Worm (Caenorhabditis elegans) whole organism, early embryonic: Measurements from ENCODE around the gene lev-9.

Experiments used
- ama-1 ChIP-seq: fragments of 150-350 bp; optimal IDR thresholded peaks from 2 replicates; lab custom pipeline; 2014
- flt-1 ChIP-seq: fragments of 200-800 bp; sonication (Bioruptor generic); IDR thresholded peaks from 2 replicates; pipeline ENCODE4 v1.3.6; 2022; ENCODE audit warnings: missing genetic modification characterization, missing compliant biosample characterization
- hnd-1 ChIP-seq: sonication (generic microtip); optimal IDR thresholded peaks from 2 replicates; lab custom pipeline; 2016; ENCODE audit warnings: missing genetic modification characterization, missing compliant biosample characterization
- scrt-1 ChIP-seq: fragments of 200-800 bp; sonication (Bioruptor generic); IDR thresholded peaks from 2 replicates; pipeline ENCODE4 v1.3.6; 2022; ENCODE audit warnings: missing genetic modification characterization, missing compliant biosample characterization
- tbx-11 ChIP-seq: fragments of 200-800 bp; sonication (Bioruptor generic); IDR thresholded peaks from 2 replicates; pipeline ENCODE4 v1.3.6; 2022; ENCODE audit warnings: missing genetic modification characterization, missing compliant biosample characterization

ce11 chrX:6333998-6334397, 42.5 kb upstream of the lev-9 start, which contains the start of gene col-171:
- TF ChIP-seq tbx-11 (GFP tag; lab: Robert Waterston, UW): no peak
- TF ChIP-seq ama-1 (lab: Kevin White, UChicago): no peak
- no peak for TF ChIP-seq hnd-1 (tag; lab: Kevin White, UChicago)
- no peak for TF ChIP-seq scrt-1
- no peak for TF ChIP-seq flt-1 (GFP tag; lab: Robert Waterston, UW)
